Worm (Caenorhabditis elegans): ENCODE results near the gene W01B6.5.

DNA sequence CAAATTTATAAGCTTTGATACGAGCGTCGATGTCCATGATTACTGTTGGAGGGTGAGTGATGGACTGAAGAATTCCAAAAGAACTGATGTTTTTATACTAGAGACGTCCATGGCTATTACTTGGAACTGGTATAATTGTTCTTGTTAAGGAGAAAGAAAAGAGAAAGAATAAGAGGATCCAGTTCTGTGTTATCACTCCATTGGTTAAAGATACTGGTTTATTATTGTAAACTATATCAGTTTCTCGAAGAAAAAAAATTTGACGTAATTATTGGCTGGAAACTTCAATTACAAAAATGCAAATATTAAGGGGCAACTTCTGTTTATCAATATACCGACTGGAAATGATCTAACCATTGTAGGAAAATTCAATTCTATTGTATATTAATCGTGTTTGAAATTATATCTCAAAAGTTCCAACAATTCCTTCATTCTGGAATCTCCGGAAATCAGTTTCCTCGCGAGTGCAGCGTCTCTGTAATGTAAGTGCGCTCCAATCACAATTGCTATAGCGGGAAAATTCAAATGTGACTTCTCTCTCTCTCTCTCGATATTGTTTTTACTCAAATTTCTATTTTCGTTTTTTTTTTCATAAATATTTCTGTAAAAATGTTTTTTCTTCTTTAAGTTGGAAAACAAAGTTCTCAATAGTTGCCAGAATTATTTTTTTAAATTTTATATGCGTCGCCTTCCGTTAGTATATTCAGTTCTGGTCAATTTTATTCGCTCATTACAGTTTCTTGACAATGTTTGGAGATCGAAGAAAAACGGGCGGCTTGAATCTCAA is 9.6 kb downstream of the W01B6.5 start, which contains the start of the genes col-2 and ndc-80:
- TF ChIP-seq ama-1 (optimal IDR thresholded peaks at IDR 0.05) (no peak), R02D3.7 (tag; optimal IDR thresholded peaks at IDR 0.05) (no peak), elt-3 (tag; optimal IDR thresholded peaks at IDR 0.05) (no peak), nhr-129 (tag; optimal IDR thresholded peaks at IDR 0.05) (peak; percentile 84), aly-2 (tag; optimal IDR thresholded peaks at IDR 0.05) (no peak), ZK546.5 (tag; optimal IDR thresholded peaks at IDR 0.05) (no peak), crh-2 (tag; optimal IDR thresholded peaks at IDR 0.05) (no peak), sem-4 (tag; optimal IDR thresholded peaks at IDR 0.05) (no peak), ztf-11 (tag; optimal IDR thresholded peaks at IDR 0.05) (no peak), gmeb-1 (tag; optimal IDR thresholded peaks at IDR 0.05) (peak; percentile 82), nhr-12 (tag; optimal IDR thresholded peaks at IDR 0.05) (no peak), nhr-77 (tag; optimal IDR thresholded peaks at IDR 0.05) (peak; percentile 5)
